Worm (Caenorhabditis elegans) whole organism, midembryonic: ENCODE measurements around the gene C54F6.12.

Source experiments
- T22C8.4 ChIP-seq: fragments of 200-800 bp; sonication (Bioruptor generic); IDR thresholded peaks from 2 replicates; pipeline ENCODE4 v1.3.6; 2022; ENCODE audit warnings: missing genetic modification characterization, missing compliant biosample characterization
- cog-1 ChIP-seq: sonication (generic microtip); optimal IDR thresholded peaks from 2 replicates; lab custom pipeline; 2016; ENCODE audit warnings: missing genetic modification characterization, missing compliant biosample characterization
- ztf-23 ChIP-seq: fragments of 200-800 bp; sonication (Bioruptor generic); IDR thresholded peaks from 2 replicates; pipeline ENCODE4 v1.3.6; 2022; ENCODE audit warnings: missing genetic modification reagents, missing genetic modification characterization, missing compliant biosample characterization

ce11 chrV:7492924-7493323 lies 45.0 kb downstream of the C54F6.12 start, which contains the start of gene srbc-10:
- TF ChIP-seq T22C8.4 (GFP tag; lab: Robert Waterston, UW) = no peak
- no peak for TF ChIP-seq cog-1
- no peak for TF ChIP-seq ztf-23 (GFP tag; lab: Robert Waterston, UW)
